Worm (Caenorhabditis elegans): ENCODE measurements around the gene tag-120.

- TF ChIP-seq zag-1 (tag; optimal IDR thresholded peaks at IDR 0.05) (no peak), F13H6.1 (tag; optimal IDR thresholded peaks at IDR 0.05) (no peak), ceh-82 (tag; optimal IDR thresholded peaks at IDR 0.05) (no peak), nhr-21 (tag; optimal IDR thresholded peaks at IDR 0.05) (no peak), nhr-77 (tag; optimal IDR thresholded peaks at IDR 0.05) (no peak), nhr-237 (tag; optimal IDR thresholded peaks at IDR 0.05) (no peak), ztf-11 (tag; optimal IDR thresholded peaks at IDR 0.05) (no peak), lin-11 (tag; optimal IDR thresholded peaks at IDR 0.05) (no peak)
Observed at ce11 chrV:9739402-9739801, 29.8 kb upstream of the tag-120 start, which contains the start of gene marc-1.
